Fruit fly (Drosophila melanogaster): ENCODE results near the gene CG7295.

DNA sequence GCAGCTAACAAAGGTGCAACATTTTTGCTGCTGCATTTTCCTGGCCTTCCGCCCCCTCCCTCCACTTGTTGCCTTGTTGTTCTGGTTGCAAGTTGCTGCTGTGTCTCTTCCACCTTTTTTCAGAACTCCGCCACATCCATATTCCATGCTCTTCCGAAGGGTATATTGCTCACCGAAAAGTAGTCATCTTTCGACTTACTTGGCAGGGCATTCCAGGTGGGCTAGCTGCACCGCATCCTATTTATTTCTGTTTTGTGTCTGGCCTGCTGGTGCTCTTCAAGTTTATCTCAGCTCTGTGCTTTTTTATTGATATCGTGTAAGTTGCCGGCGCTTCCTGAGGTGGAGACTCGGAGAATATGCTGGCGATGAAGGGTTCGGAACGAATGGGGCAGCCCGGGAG lies 18.1 kb downstream of the CG7295 start:
- TF ChIP-seq psq (optimal IDR thresholded peaks at IDR 0.05) (no peak), h (optimal IDR thresholded peaks at IDR 0.05) (no peak), insv (optimal IDR thresholded peaks at IDR 0.05) (no peak)
